Worm (Caenorhabditis elegans) whole organism, L2 larva: ENCODE data around the gene K11D12.7.

Experiments used
- blmp-1 ChIP-seq: sonication (generic microtip); optimal IDR thresholded peaks from 2 replicates; lab custom pipeline; 2017; ENCODE audit warnings: missing genetic modification characterization, mild to moderate bottlenecking, missing compliant biosample characterization, antibody characterized with exemption, moderate library complexity; ENCODE audit not compliant: insufficient read depth
- lin-39 ChIP-seq: fragments of 150-350 bp; optimal IDR thresholded peaks from 2 replicates; lab custom pipeline; 2014; ENCODE audit warnings: missing biosample characterization, missing genetic modification reagents, missing genetic modification characterization
- nhr-10 ChIP-seq: sonication (generic microtip); optimal IDR thresholded peaks from 2 replicates; lab custom pipeline; 2017; ENCODE audit warnings: missing biosample characterization, missing genetic modification characterization
- skn-1 ChIP-seq: sonication (generic microtip); optimal IDR thresholded peaks from 2 replicates; lab custom pipeline; 2017; ENCODE audit warnings: missing biosample characterization, missing genetic modification characterization
- unc-62 ChIP-seq: fragments of 150-350 bp; optimal IDR thresholded peaks from 2 replicates; lab custom pipeline; 2014; ENCODE audit warnings: missing biosample characterization, missing genetic modification reagents, missing genetic modification characterization

DNA sequence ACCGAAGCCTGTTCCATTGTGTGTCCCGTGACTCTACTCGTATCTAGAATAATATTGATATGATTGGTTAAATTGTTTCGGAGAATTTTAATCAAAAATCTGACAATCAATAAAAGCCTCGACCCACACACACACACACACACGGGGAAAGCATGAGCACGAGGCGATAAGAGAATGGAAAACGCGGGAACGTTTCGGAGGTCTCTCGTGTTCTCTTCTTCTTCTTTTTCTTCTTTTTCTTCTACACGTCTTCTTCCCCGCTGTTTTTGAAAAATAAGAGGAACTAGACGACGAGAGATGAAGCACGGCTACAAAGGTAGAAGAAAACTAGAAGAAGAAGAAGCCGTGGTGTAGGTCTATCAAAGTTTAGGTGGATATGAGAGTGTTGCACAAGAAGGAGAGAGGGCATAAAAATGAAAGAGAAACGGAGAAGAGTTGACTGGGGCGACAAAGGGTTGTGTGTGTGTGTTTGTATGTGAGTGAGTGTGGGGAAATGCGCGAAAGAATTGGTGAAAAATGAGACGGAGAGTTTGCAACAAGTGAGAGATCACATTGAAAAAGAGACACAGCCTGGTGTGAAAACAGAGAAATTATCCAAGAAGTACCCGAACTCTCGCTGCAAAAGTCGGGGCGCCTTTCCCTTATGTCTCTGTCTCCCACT lies 28.6 kb upstream of the K11D12.7 start, which contains the start of gene mlk-1:
- peak; percentile 77 for TF ChIP-seq blmp-1 (tag; lab: Kevin White, UChicago)
- no peak for TF ChIP-seq unc-62
- no peak for TF ChIP-seq nhr-10 (tag; lab: Kevin White, UChicago)
- TF ChIP-seq lin-39 (tag; lab: Kevin White, UChicago): no peak
- TF ChIP-seq skn-1 (tag; lab: Kevin White, UChicago): no peak
